Fruit fly (Drosophila melanogaster) whole organism, embryonic: Measurements from ENCODE around the gene CG10064.
A peak's percentile ranks its signal among the peaks of the same experiment; 100 is the strongest.

Experiments
- ATbp ChIP-seq: fragments of 200-800 bp; sonication (Bioruptor generic); optimal IDR thresholded peaks from 2 replicates; lab custom pipeline; 2017; ENCODE audit warnings: missing biosample characterization, mild to moderate bottlenecking, missing genetic modification characterization, missing genetic modification reagents
- Aef1 ChIP-seq: fragments of 200-800 bp; sonication (Bioruptor generic); IDR thresholded peaks from 3 replicates; pipeline ENCODE4 v1.3.6; 2022; ENCODE audit warnings: missing biosample characterization, missing genetic modification characterization
- Asciz ChIP-seq: fragments of 200-800 bp; sonication (Bioruptor generic); optimal IDR thresholded peaks from 2 replicates; lab custom pipeline; 2017; ENCODE audit warnings: missing biosample characterization, mild to moderate bottlenecking, missing genetic modification characterization, missing genetic modification reagents
- Blimp-1 ChIP-seq: fragments of 200-800 bp; sonication (Bioruptor generic); optimal IDR thresholded peaks from 3 replicates; lab custom pipeline; 2018; ENCODE audit warnings: missing biosample characterization, missing genetic modification characterization, mild to moderate bottlenecking, moderate library complexity, missing genetic modification reagents
- CG10543 ChIP-seq: fragments of 200-800 bp; sonication (Bioruptor generic); optimal IDR thresholded peaks from 3 replicates; lab custom pipeline; 2017; ENCODE audit warnings: missing biosample characterization, mild to moderate bottlenecking, missing genetic modification characterization, moderate library complexity
- CG10959 ChIP-seq: fragments of 200-800 bp; sonication (Bioruptor generic); IDR thresholded peaks from 2 replicates; pipeline ENCODE4 v1.3.6; 2022; ENCODE audit warnings: missing biosample characterization, missing genetic modification characterization
- CG13624 ChIP-seq: fragments of 200-800 bp; sonication (Bioruptor generic); optimal IDR thresholded peaks from 2 replicates; lab custom pipeline; 2016; ENCODE audit warnings: missing biosample characterization, missing genetic modification characterization
- CG14050 ChIP-seq: fragments of 200-800 bp; sonication (Bioruptor generic); IDR thresholded peaks from 3 replicates; pipeline ENCODE4 v1.3.6; 2022; ENCODE audit warnings: missing biosample characterization, missing genetic modification characterization
- CG17359 ChIP-seq: fragments of 200-800 bp; sonication (Bioruptor generic); optimal IDR thresholded peaks from 3 replicates; lab custom pipeline; 2018; ENCODE audit warnings: missing biosample characterization, mild to moderate bottlenecking, missing genetic modification characterization, moderate library complexity
- CG2116 ChIP-seq: fragments of 200-800 bp; sonication (Bioruptor generic); optimal IDR thresholded peaks from 3 replicates; lab custom pipeline; 2018; ENCODE audit warnings: missing biosample characterization, mild to moderate bottlenecking, missing genetic modification characterization
- CG3065 ChIP-seq: fragments of 200-800 bp; sonication (Bioruptor generic); optimal IDR thresholded peaks from 2 replicates; lab custom pipeline; 2016; ENCODE audit warnings: missing biosample characterization, missing genetic modification characterization
- CG31441 ChIP-seq: fragments of 200-800 bp; sonication (Bioruptor generic); IDR thresholded peaks from 2 replicates; pipeline ENCODE4 v1.3.6; 2022; ENCODE audit warnings: missing biosample characterization, missing genetic modification characterization
- CG32767 ChIP-seq: fragments of 200-800 bp; sonication (Bioruptor generic); IDR thresholded peaks from 2 replicates; pipeline ENCODE4 v1.3.6; 2022; ENCODE audit warnings: missing biosample characterization, missing genetic modification characterization
- CG34224 ChIP-seq: fragments of 200-800 bp; sonication (Bioruptor generic); IDR thresholded peaks from 3 replicates; pipeline ENCODE4 v1.3.6; 2022; ENCODE audit warnings: missing biosample characterization, missing genetic modification characterization; ENCODE audit not compliant: partially characterized antibody
- CG6254 ChIP-seq: fragments of 200-800 bp; sonication (Bioruptor generic); optimal IDR thresholded peaks from 3 replicates; lab custom pipeline; 2017; ENCODE audit warnings: mild to moderate bottlenecking, missing biosample characterization, missing genetic modification reagents, missing genetic modification characterization
- CG7357 ChIP-seq: fragments of 200-800 bp; sonication (Bioruptor generic); IDR thresholded peaks from 3 replicates; pipeline ENCODE4 v1.3.6; 2022; ENCODE audit warnings: missing biosample characterization, missing genetic modification characterization
- CG7786 ChIP-seq: fragments of 200-800 bp; sonication (Bioruptor generic); optimal IDR thresholded peaks from 2 replicates; lab custom pipeline; 2016; ENCODE audit warnings: missing biosample characterization, missing genetic modification characterization
- CG8089 ChIP-seq: fragments of 200-800 bp; sonication (Bioruptor generic); optimal IDR thresholded peaks from 3 replicates; lab custom pipeline; 2016; ENCODE audit warnings: missing biosample characterization, missing genetic modification characterization
- CG8924 ChIP-seq: fragments of 200-800 bp; optimal IDR thresholded peaks from 3 replicates; lab custom pipeline; 2019; ENCODE audit warnings: missing biosample characterization, mild to moderate bottlenecking, missing genetic modification characterization, moderate library complexity
- CG8944 ChIP-seq: fragments of 200-800 bp; sonication (Bioruptor generic); optimal IDR thresholded peaks from 3 replicates; lab custom pipeline; 2016; ENCODE audit warnings: missing biosample characterization, missing genetic modification characterization
- CG9876 ChIP-seq: fragments of 200-800 bp; sonication (Bioruptor generic); optimal IDR thresholded peaks from 2 replicates; lab custom pipeline; 2016; ENCODE audit warnings: missing biosample characterization, missing genetic modification characterization
- CHES-1-like ChIP-seq: fragments of 200-800 bp; sonication (Bioruptor generic); optimal IDR thresholded peaks from 2 replicates; lab custom pipeline; 2016; ENCODE audit warnings: missing biosample characterization, missing genetic modification characterization
- D19B ChIP-seq: fragments of 200-800 bp; sonication (Bioruptor generic); optimal IDR thresholded peaks from 2 replicates; lab custom pipeline; 2017; ENCODE audit warnings: missing biosample characterization, mild to moderate bottlenecking, missing genetic modification characterization
- Doc2 ChIP-seq: fragments of 200-800 bp; sonication (Bioruptor generic); IDR thresholded peaks from 2 replicates; pipeline ENCODE4 v1.3.6; 2022; ENCODE audit warnings: missing biosample characterization, missing genetic modification characterization
- H2.0 ChIP-seq: fragments of 200-800 bp; sonication (Bioruptor generic); IDR thresholded peaks from 2 replicates; pipeline ENCODE4 v1.3.6; 2022; ENCODE audit warnings: missing biosample characterization, missing genetic modification characterization
- HLHmδ ChIP-seq: fragments of 200-800 bp; sonication (Bioruptor generic); optimal IDR thresholded peaks from 2 replicates; lab custom pipeline; 2018; ENCODE audit warnings: missing biosample characterization, mild to moderate bottlenecking, missing genetic modification characterization, moderate library complexity
- Lpt ChIP-seq: fragments of >200 bp; optimal IDR thresholded peaks from 2 replicates; lab custom pipeline; 2018; ENCODE audit warnings: missing biosample characterization, missing genetic modification characterization
- MTF-1 ChIP-seq: fragments of 200-800 bp; sonication (Bioruptor generic); optimal IDR thresholded peaks from 2 replicates; lab custom pipeline; 2018; ENCODE audit warnings: missing biosample characterization, mild to moderate bottlenecking, missing genetic modification characterization, borderline replicate concordance
- Nf-YB ChIP-seq: fragments of 200-800 bp; sonication (Bioruptor generic); optimal IDR thresholded peaks from 3 replicates; lab custom pipeline; 2019; ENCODE audit warnings: missing biosample characterization, mild to moderate bottlenecking, missing genetic modification characterization, moderate library complexity
- Pdp1 ChIP-seq, 2 experiments: fragments of 200-800 bp; sonication (Bioruptor generic); optimal IDR thresholded peaks; 3 replicates each; lab custom pipeline; 2016; ENCODE audit warnings: missing biosample characterization in 2 of 2, missing genetic modification characterization in 2 of 2, mild to moderate bottlenecking in 1 of 2, moderate library complexity in 1 of 2
- Ravus ChIP-seq: fragments of 200-800 bp; sonication (Bioruptor generic); IDR thresholded peaks from 2 replicates; pipeline ENCODE4 v1.3.6; 2022; ENCODE audit warnings: missing biosample characterization, missing genetic modification characterization
- Six4 ChIP-seq: fragments of 200-800 bp; sonication (Bioruptor generic); optimal IDR thresholded peaks from 2 replicates; lab custom pipeline; 2016; ENCODE audit warnings: missing biosample characterization, missing genetic modification characterization
- Stat92E ChIP-seq, 3 experiments: fragments of >200 bp in 2 of 3; fragments of 200-800 bp in 1 of 3; sonication (Bioruptor generic) in 1 of 3; optimal IDR thresholded peaks; 2 replicates each; lab custom pipeline; 2017 to 2019; ENCODE audit warnings: missing biosample characterization in 3 of 3, missing genetic modification characterization in 3 of 3, mild to moderate bottlenecking in 1 of 3, moderate library complexity in 1 of 3
- ac ChIP-seq: fragments of 200-800 bp; sonication (Bioruptor generic); optimal IDR thresholded peaks from 3 replicates; lab custom pipeline; 2017; ENCODE audit warnings: missing biosample characterization, mild to moderate bottlenecking, missing genetic modification characterization
- aop ChIP-seq: fragments of 200-800 bp; sonication (Bioruptor generic); IDR thresholded peaks from 2 replicates; pipeline ENCODE4 v1.3.6; 2022; ENCODE audit warnings: missing biosample characterization, missing genetic modification characterization
- chn ChIP-seq: fragments of 200-800 bp; sonication (Bioruptor generic); optimal IDR thresholded peaks from 2 replicates; lab custom pipeline; 2016; ENCODE audit warnings: missing biosample characterization, missing genetic modification characterization
- eyg ChIP-seq: fragments of 200-800 bp; sonication (Bioruptor generic); optimal IDR thresholded peaks from 3 replicates; lab custom pipeline; 2016; ENCODE audit warnings: missing biosample characterization, missing genetic modification characterization
- gsb ChIP-seq: fragments of 200-800 bp; sonication (Bioruptor generic); IDR thresholded peaks from 2 replicates; pipeline ENCODE4 v1.3.6; 2022; ENCODE audit warnings: missing biosample characterization, missing genetic modification characterization
- hkb ChIP-seq, 2 experiments: fragments of 200-800 bp in 1 of 2; fragments of >200 bp in 1 of 2; sonication (Bioruptor generic) in 1 of 2; IDR thresholded peaks in 1 of 2; optimal IDR thresholded peaks in 1 of 2; 2 replicates each; pipeline versions ENCODE4 v1.3.6 to Lab custom; 2017 to 2022; ENCODE audit warnings: missing biosample characterization in 1 of 2, missing genetic modification characterization in 1 of 2
- mam ChIP-seq: fragments of 200-800 bp; sonication (Bioruptor generic); optimal IDR thresholded peaks from 3 replicates; lab custom pipeline; 2016; ENCODE audit warnings: missing biosample characterization, missing genetic modification characterization
- pan ChIP-seq, 4 experiments: fragments of >200 bp in 3 of 4; fragments of 200-800 bp in 1 of 4; sonication (Bioruptor generic) in 1 of 4; optimal IDR thresholded peaks in 3 of 4; IDR thresholded peaks in 1 of 4; 2 replicates each; pipeline versions ENCODE4 v1.3.6 to Lab custom; 2017 to 2022; ENCODE audit warnings: missing biosample characterization in 2 of 4, missing genetic modification characterization in 2 of 4, mixed read lengths in 1 of 4
- prd ChIP-seq, 3 experiments: fragments of >200 bp in 2 of 3; fragments of 200-800 bp in 1 of 3; sonication (Bioruptor generic) in 1 of 3; optimal IDR thresholded peaks in 2 of 3; IDR thresholded peaks in 1 of 3; 2 replicates in 2 of 3; 3 replicates in 1 of 3; pipeline versions ENCODE4 v1.3.6 to Lab custom; 2017 to 2022; ENCODE audit warnings: missing biosample characterization in 1 of 3, missing genetic modification characterization in 1 of 3
- ranshi ChIP-seq: fragments of 200-800 bp; sonication (Bioruptor generic); IDR thresholded peaks from 2 replicates; pipeline ENCODE4 v1.3.6; 2022; ENCODE audit warnings: missing biosample characterization, missing genetic modification characterization
- salm ChIP-seq: fragments of 200-800 bp; sonication (Bioruptor generic); optimal IDR thresholded peaks from 2 replicates; lab custom pipeline; 2018; ENCODE audit warnings: missing biosample characterization, mild to moderate bottlenecking, missing genetic modification characterization
- sd ChIP-seq: fragments of 200-800 bp; sonication (Bioruptor generic); optimal IDR thresholded peaks from 3 replicates; lab custom pipeline; 2018; ENCODE audit warnings: missing biosample characterization, mild to moderate bottlenecking, missing genetic modification characterization, moderate library complexity
- sima ChIP-seq: fragments of 200-800 bp; sonication (Bioruptor generic); optimal IDR thresholded peaks from 2 replicates; lab custom pipeline; 2016; ENCODE audit warnings: missing biosample characterization, missing genetic modification characterization
- sqz ChIP-seq: fragments of 200-800 bp; sonication (Bioruptor generic); optimal IDR thresholded peaks from 3 replicates; lab custom pipeline; 2018; ENCODE audit warnings: missing biosample characterization, mild to moderate bottlenecking, missing genetic modification characterization
- sug ChIP-seq: fragments of 200-800 bp; optimal IDR thresholded peaks from 2 replicates; lab custom pipeline; 2019; ENCODE audit warnings: missing biosample characterization, mild to moderate bottlenecking, missing genetic modification characterization, moderate library complexity

CG10064 gene

DNA sequence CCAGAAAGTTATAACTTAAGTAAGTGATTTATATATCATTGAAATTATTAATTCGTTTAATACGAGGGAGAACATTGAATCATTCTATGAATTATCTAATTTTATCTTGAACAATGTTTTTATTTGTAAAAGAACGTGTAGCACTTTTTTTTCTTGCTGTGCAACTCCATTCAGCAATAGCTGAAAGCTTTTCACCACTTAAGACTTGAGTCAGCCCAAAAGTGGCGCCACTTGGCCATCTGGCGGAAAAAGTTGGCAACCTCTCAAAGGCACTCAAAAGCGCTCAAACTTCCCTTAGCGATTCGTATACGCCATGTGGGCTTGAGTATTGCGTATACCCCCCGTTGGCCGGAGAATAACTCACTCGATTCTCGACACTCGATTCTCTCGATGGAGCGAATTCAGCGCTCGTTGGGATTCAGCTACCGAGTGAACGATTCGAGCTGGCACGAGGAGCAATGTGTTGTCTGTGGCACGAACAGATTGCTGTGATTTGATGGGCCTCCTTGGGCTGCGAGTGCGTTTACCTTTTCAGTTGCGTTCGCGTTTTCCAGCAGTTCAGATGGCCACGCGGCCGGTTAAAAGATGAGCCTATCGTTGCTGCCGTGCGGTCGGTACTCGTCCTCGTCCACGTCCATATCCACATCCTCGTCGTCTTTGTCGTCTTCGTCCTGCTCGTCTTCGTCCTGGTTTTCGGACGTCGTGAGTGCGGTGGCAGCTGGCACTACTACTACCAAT lies 46.0 kb upstream of the CG10064 start (continued):
- TF ChIP-seq salm (tag; lab: Kevin White, UChicago): no peak
- TF ChIP-seq sima (GFP tag; lab: Kevin White, UChicago): no peak
- no peak for TF ChIP-seq HLHmδ (GFP tag; lab: Kevin White, UChicago)
- TF ChIP-seq sqz (GFP tag; lab: Kevin White, UChicago): no peak
- no peak for TF ChIP-seq CG6254 (GFP tag; lab: Kevin White, UChicago)
- no peak for TF ChIP-seq CG10543 (GFP tag; lab: Kevin White, UChicago)
- TF ChIP-seq CG10959: no peak
- TF ChIP-seq Asciz (GFP tag; lab: Kevin White, UChicago): peak; percentile 40
- TF ChIP-seq CG31441: no peak
- TF ChIP-seq Lpt (GFP tag; lab: Kevin White, UChicago): no peak
- no peak for TF ChIP-seq CG8944
- peak; percentile 21 for TF ChIP-seq CG13624 (GFP tag; lab: Kevin White, UChicago)
- TF ChIP-seq Ravus (GFP tag; lab: Robert Waterston, UW): no peak
- peak; percentile 48; the same call in 1 of the 2 replicates for TF ChIP-seq H2.0
- TF ChIP-seq gsb (GFP tag; lab: Robert Waterston, UW): no peak
- TF ChIP-seq Aef1 (GFP tag; lab: Robert Waterston, UW): 0 out of 3 replicates have a peak, but pooled peaks have one; percentile 9
- TF ChIP-seq ranshi: no peak
- no peak for TF ChIP-seq chn (GFP tag; lab: Kevin White, UChicago)
- no peak for TF ChIP-seq ac (GFP tag; lab: Kevin White, UChicago)
- no peak for TF ChIP-seq hkb (optimal IDR thresholded peaks at IDR 0.05; lab: Kevin White, UChicago)
- peak; percentile 55; the same call in 1 of the 2 replicates for TF ChIP-seq hkb (GFP tag; IDR thresholded peaks at IDR 0.05; lab: Robert Waterston, UW)
- no peak for TF ChIP-seq Doc2
- TF ChIP-seq CG9876 (GFP tag; lab: Kevin White, UChicago): no peak
- TF ChIP-seq CHES-1-like: no peak
- TF ChIP-seq Pdp1 (GFP tag; optimal IDR thresholded peaks at IDR 0.05; lab: Kevin White, UChicago): no peak
- TF ChIP-seq mam (GFP tag; lab: Kevin White, UChicago): peak; percentile 24
- TF ChIP-seq pan (optimal IDR thresholded peaks at IDR 0.05; lab: Kevin White, UChicago): no peak
- peak in 1 of 2 experiments; percentile 52 for TF ChIP-seq pan (GFP tag; optimal IDR thresholded peaks at IDR 0.05 in 1 of 2, IDR thresholded peaks at IDR 0.05 in 1 of 2)
- TF ChIP-seq CG2116: no peak
- no peak for TF ChIP-seq ATbp (GFP tag; lab: Kevin White, UChicago)
- no peak for TF ChIP-seq CG3065 (GFP tag; lab: Kevin White, UChicago)
- TF ChIP-seq prd (optimal IDR thresholded peaks at IDR 0.05; lab: Kevin White, UChicago): no peak
- TF ChIP-seq prd (GFP tag; IDR thresholded peaks at IDR 0.05; lab: Robert Waterston, UW): peak; percentile 55
- TF ChIP-seq sd (tag; lab: Kevin White, UChicago): no peak
- TF ChIP-seq aop: no peak
- TF ChIP-seq Stat92E (GFP tag; optimal IDR thresholded peaks at IDR 0.05; lab: Kevin White, UChicago): no peak
- peak; percentile 27 for TF ChIP-seq CG17359 (tag; lab: Kevin White, UChicago)
- TF ChIP-seq CG7786 (GFP tag; lab: Kevin White, UChicago): no peak
- no peak for TF ChIP-seq Six4 (GFP tag; lab: Kevin White, UChicago)
- TF ChIP-seq D19B (GFP tag; lab: Kevin White, UChicago): no peak
- TF ChIP-seq CG34224 (GFP tag; lab: Robert Waterston, UW): no peak
- TF ChIP-seq Blimp-1 (GFP tag; lab: Kevin White, UChicago): no peak
- TF ChIP-seq MTF-1 (GFP tag; lab: Kevin White, UChicago): peak; percentile 14
- TF ChIP-seq CG8089 (GFP tag; lab: Kevin White, UChicago): no peak
- TF ChIP-seq Nf-YB (GFP tag; lab: Kevin White, UChicago): no peak
- TF ChIP-seq eyg: no peak
- peak; percentile 40 for TF ChIP-seq CG32767
- peak; percentile 85 for TF ChIP-seq sug (tag; lab: Kevin White, UChicago)
- TF ChIP-seq CG7357 (GFP tag; lab: Robert Waterston, UW): no peak
- no peak for TF ChIP-seq CG8924 (tag; lab: Kevin White, UChicago)
- TF ChIP-seq CG14050 (GFP tag; lab: Robert Waterston, UW): peak; percentile 61
